Worm (Caenorhabditis elegans) whole organism, L4/young adult: Measurements from ENCODE around the gene otpl-1.

Experiments used
- W03F9.2 ChIP-seq: fragments of 150-350 bp; optimal IDR thresholded peaks from 2 replicates; lab custom pipeline; 2014; ENCODE audit warnings: missing biosample characterization, missing genetic modification characterization
- dao-5 ChIP-seq: sonication (generic microtip); optimal IDR thresholded peaks from 2 replicates; lab custom pipeline; 2016; ENCODE audit warnings: missing genotype, missing genetic modification characterization, moderate library complexity, missing compliant biosample characterization
- him-1 ChIP-seq: sonication (generic microtip); optimal IDR thresholded peaks from 2 replicates; lab custom pipeline; 2016; ENCODE audit warnings: missing genotype, missing genetic modification reagents, missing genetic modification characterization, missing compliant biosample characterization

ce11 chrIV:3532989-3533388 is 35.8 kb upstream of the otpl-1 start:
- TF ChIP-seq W03F9.2 (tag; lab: Kevin White, UChicago) = no peak
- no peak for TF ChIP-seq dao-5 (tag; lab: Kevin White, UChicago)
- TF ChIP-seq him-1 (tag; lab: Kevin White, UChicago) = no peak
